Worm (Caenorhabditis elegans) whole organism, L1 larva: Measurements from ENCODE around the gene hlh-19.
A peak's percentile ranks its signal among the peaks of the same experiment; 100 is the strongest.

ENCODE experiments used
- C04F5.9 ChIP-seq: sonication (generic microtip); optimal IDR thresholded peaks from 2 replicates; lab custom pipeline; 2016; ENCODE audit warnings: missing genetic modification characterization, missing compliant biosample characterization
- F16B12.6 ChIP-seq: fragments of 150-350 bp; optimal IDR thresholded peaks from 2 replicates; lab custom pipeline; 2014; ENCODE audit warnings: missing biosample characterization, missing genetic modification characterization
- aly-2 ChIP-seq: fragments of 150-350 bp; optimal IDR thresholded peaks from 2 replicates; lab custom pipeline; 2014; ENCODE audit warnings: missing biosample characterization, missing genetic modification characterization
- ama-1 ChIP-seq: fragments of 150-350 bp; optimal IDR thresholded peaks from 2 replicates; lab custom pipeline; 2014
- blmp-1 ChIP-seq: fragments of 150-350 bp; optimal IDR thresholded peaks from 2 replicates; lab custom pipeline; 2014; ENCODE audit warnings: missing biosample characterization, missing genetic modification characterization
- ceh-8 ChIP-seq: fragments of 200-800 bp; sonication (Bioruptor generic); optimal IDR thresholded peaks from 2 replicates; lab custom pipeline; 2018; ENCODE audit warnings: mild to moderate bottlenecking, missing genetic modification characterization, moderate library complexity, missing compliant biosample characterization
- dpl-1 ChIP-seq, 3 experiments: fragments of 150-350 bp in 2 of 3; sonication (generic microtip) in 1 of 3; optimal IDR thresholded peaks; 2 replicates each; lab custom pipeline; 2014 to 2017; ENCODE audit warnings: missing biosample characterization in 3 of 3, missing genetic modification characterization in 3 of 3, missing genetic modification reagents in 3 of 3
- egl-13 ChIP-seq: sonication (generic microtip); optimal IDR thresholded peaks from 2 replicates; lab custom pipeline; 2016; ENCODE audit warnings: missing genotype, missing genetic modification reagents, missing genetic modification characterization, missing compliant biosample characterization
- egl-27 ChIP-seq, 2 experiments: fragments of 150-350 bp in 1 of 2; sonication (generic microtip); optimal IDR thresholded peaks; 3 replicates each; lab custom pipeline; 2017 to 2018; ENCODE audit warnings: missing biosample characterization in 2 of 2, missing genetic modification characterization in 2 of 2, missing genetic modification reagents in 2 of 2
- elt-2 ChIP-seq: sonication (generic microtip); optimal IDR thresholded peaks from 2 replicates; lab custom pipeline; 2016; ENCODE audit warnings: missing genetic modification characterization, mild to moderate bottlenecking, inconsistent platforms, missing compliant biosample characterization, missing genetic modification reagents
- elt-3 ChIP-seq, 6 experiments: fragments of 150-350 bp in 1 of 6; sonication (generic microtip); optimal IDR thresholded peaks; 2 replicates each; lab custom pipeline; 2017 to 2018; ENCODE audit warnings: missing biosample characterization in 6 of 6, missing genetic modification characterization in 6 of 6, inconsistent platforms in 1 of 6
- grh-1 ChIP-seq: fragments of 200-800 bp; sonication (Bioruptor generic); IDR thresholded peaks from 2 replicates; pipeline ENCODE4 v1.3.6; 2022; ENCODE audit warnings: missing genetic modification reagents, missing genetic modification characterization, missing compliant biosample characterization
- hlh-17 ChIP-seq: fragments of 200-800 bp; sonication (Bioruptor generic); optimal IDR thresholded peaks from 2 replicates; lab custom pipeline; 2018; ENCODE audit warnings: missing genetic modification characterization, mild to moderate bottlenecking, missing compliant biosample characterization, moderate library complexity, borderline replicate concordance
- hpl-2 ChIP-seq: fragments of 150-350 bp; optimal IDR thresholded peaks from 2 replicates; lab custom pipeline; 2014; ENCODE audit warnings: missing biosample characterization, missing genetic modification reagents, missing genetic modification characterization
- irx-1 ChIP-seq: sonication (generic microtip); optimal IDR thresholded peaks from 2 replicates; lab custom pipeline; 2016; ENCODE audit warnings: missing genetic modification characterization, missing compliant biosample characterization
- isw-1 ChIP-seq: fragments of 200-800 bp; sonication (Bioruptor generic); IDR thresholded peaks from 2 replicates; pipeline ENCODE4 v1.3.6; 2022; ENCODE audit warnings: missing genetic modification characterization, missing compliant biosample characterization
- lin-14 ChIP-seq: fragments of 200-800 bp; sonication (Bioruptor generic); optimal IDR thresholded peaks from 2 replicates; lab custom pipeline; 2018; ENCODE audit warnings: mild to moderate bottlenecking, missing genetic modification characterization, moderate library complexity, missing compliant biosample characterization
- lin-15B ChIP-seq: fragments of 150-350 bp; sonication (generic microtip); optimal IDR thresholded peaks from 3 replicates; lab custom pipeline; 2014; ENCODE audit warnings: missing biosample characterization, missing genetic modification characterization
- lin-35 ChIP-seq, 2 experiments: fragments of 150-350 bp; optimal IDR thresholded peaks; 2 replicates each; lab custom pipeline; 2014; ENCODE audit warnings: missing biosample characterization in 2 of 2, missing genetic modification characterization in 2 of 2, missing genetic modification reagents in 2 of 2
- lin-39 ChIP-seq: fragments of 150-350 bp; optimal IDR thresholded peaks from 2 replicates; lab custom pipeline; 2014; ENCODE audit warnings: missing biosample characterization, missing genetic modification reagents, missing genetic modification characterization
- lsy-2 ChIP-seq, 2 experiments: fragments of 150-350 bp; optimal IDR thresholded peaks; 2 replicates each; lab custom pipeline; 2014; ENCODE audit warnings: missing biosample characterization in 2 of 2, missing genetic modification characterization in 2 of 2
- mab-9 ChIP-seq: fragments of 200-800 bp; sonication (Bioruptor generic); IDR thresholded peaks from 2 replicates; pipeline ENCODE4 v1.3.6; 2022; ENCODE audit warnings: missing genetic modification reagents, missing genetic modification characterization, missing compliant biosample characterization
- mdl-1 ChIP-seq, 2 experiments: fragments of 150-350 bp; optimal IDR thresholded peaks; 2 replicates each; lab custom pipeline; 2014 to 2017; ENCODE audit warnings: missing biosample characterization in 2 of 2, missing genetic modification characterization in 2 of 2, inconsistent platforms in 1 of 2
- nhr-12 ChIP-seq: sonication (generic microtip); optimal IDR thresholded peaks from 2 replicates; lab custom pipeline; 2017; ENCODE audit warnings: missing biosample characterization, missing genetic modification characterization
- nhr-20 ChIP-seq: sonication (generic microtip); optimal IDR thresholded peaks from 2 replicates; lab custom pipeline; 2016; ENCODE audit warnings: mild to moderate bottlenecking, missing genetic modification characterization, missing compliant biosample characterization
- nhr-28 ChIP-seq: fragments of 150-350 bp; optimal IDR thresholded peaks from 2 replicates; lab custom pipeline; 2014; ENCODE audit warnings: missing biosample characterization, missing genetic modification characterization
- nhr-71 ChIP-seq: sonication (generic microtip); optimal IDR thresholded peaks from 2 replicates; lab custom pipeline; 2016; ENCODE audit warnings: mild to moderate bottlenecking, missing genetic modification characterization, moderate library complexity, missing compliant biosample characterization
- nhr-77 ChIP-seq: fragments of 150-350 bp; optimal IDR thresholded peaks from 2 replicates; lab custom pipeline; 2014; ENCODE audit warnings: missing biosample characterization, missing genetic modification characterization
- nhr-85 ChIP-seq: sonication (generic microtip); peaks from one replicate; lab custom pipeline; 2016; ENCODE audit warnings: missing genetic modification characterization, inconsistent platforms, missing compliant biosample characterization
- pax-3 ChIP-seq: fragments of 200-800 bp; sonication (Bioruptor generic); optimal IDR thresholded peaks from 2 replicates; lab custom pipeline; 2018; ENCODE audit warnings: mild to moderate bottlenecking, missing genetic modification characterization, moderate library complexity, missing compliant biosample characterization
- snu-23 ChIP-seq: sonication (generic microtip); optimal IDR thresholded peaks from 2 replicates; lab custom pipeline; 2016; ENCODE audit warnings: missing genetic modification characterization, missing compliant biosample characterization
- sox-4 ChIP-seq: sonication (generic microtip); optimal IDR thresholded peaks from 2 replicates; lab custom pipeline; 2016; ENCODE audit warnings: missing genetic modification characterization, missing compliant biosample characterization
- sup-37 ChIP-seq: fragments of 200-800 bp; sonication (Bioruptor generic); optimal IDR thresholded peaks from 2 replicates; lab custom pipeline; 2018; ENCODE audit warnings: mild to moderate bottlenecking, missing genetic modification characterization, missing compliant biosample characterization
- tbx-2 ChIP-seq: sonication (generic microtip); optimal IDR thresholded peaks from 2 replicates; lab custom pipeline; 2016; ENCODE audit warnings: missing genetic modification characterization, missing compliant biosample characterization
- tlp-1 ChIP-seq: fragments of 150-350 bp; optimal IDR thresholded peaks from 2 replicates; lab custom pipeline; 2014; ENCODE audit warnings: missing biosample characterization, missing genetic modification characterization
- unc-130 ChIP-seq: fragments of 150-350 bp; optimal IDR thresholded peaks from 2 replicates; lab custom pipeline; 2017; ENCODE audit warnings: missing biosample characterization, missing genetic modification characterization, inconsistent platforms
- unc-30 ChIP-seq: sonication (generic microtip); optimal IDR thresholded peaks from 2 replicates; lab custom pipeline; 2017; ENCODE audit warnings: missing biosample characterization, missing genetic modification characterization
- unc-62 ChIP-seq: fragments of 150-350 bp; optimal IDR thresholded peaks from 2 replicates; lab custom pipeline; 2014; ENCODE audit warnings: missing biosample characterization, missing genetic modification reagents, missing genetic modification characterization
- unc-98 ChIP-seq: fragments of 200-800 bp; sonication (Bioruptor generic); IDR thresholded peaks from 2 replicates; pipeline ENCODE4 v1.3.6; 2022; ENCODE audit warnings: missing genetic modification characterization, missing compliant biosample characterization
- xbp-1 ChIP-seq: sonication (generic microtip); optimal IDR thresholded peaks from 2 replicates; lab custom pipeline; 2016; ENCODE audit warnings: missing genetic modification characterization, missing compliant biosample characterization
- zag-1 ChIP-seq: fragments of 150-350 bp; optimal IDR thresholded peaks from 2 replicates; lab custom pipeline; 2014; ENCODE audit warnings: missing biosample characterization, missing genetic modification characterization

Gene hlh-19

ce11 chrX:535728-536127 lies 21.4 kb downstream of the hlh-19 start, which contains the start of gene F28C10.3 (continued):
- TF ChIP-seq hlh-17 (GFP tag; lab: Kevin White, UChicago) (no peak), egl-27 (tag; optimal IDR thresholded peaks at IDR 0.05; lab: Kevin White, UChicago) (peak; percentile 19 to 80), nhr-20 (tag; lab: Kevin White, UChicago) (peak; percentile 87), blmp-1 (peak; percentile 80), grh-1 (GFP tag; lab: Robert Waterston, UW) (peak; percentile 65), pax-3 (tag; lab: Kevin White, UChicago) (peak; percentile 21), mab-9 (GFP tag; lab: Robert Waterston, UW) (peak; percentile 58; the same call in 1 of the 2 replicates), unc-130 (tag; lab: Kevin White, UChicago) (peak; percentile 21), lsy-2 (tag; optimal IDR thresholded peaks at IDR 0.05; lab: Kevin White, UChicago) (peak; percentile 69 to 81), nhr-71 (tag; lab: Kevin White, UChicago) (peak; percentile 91)

DNA sequence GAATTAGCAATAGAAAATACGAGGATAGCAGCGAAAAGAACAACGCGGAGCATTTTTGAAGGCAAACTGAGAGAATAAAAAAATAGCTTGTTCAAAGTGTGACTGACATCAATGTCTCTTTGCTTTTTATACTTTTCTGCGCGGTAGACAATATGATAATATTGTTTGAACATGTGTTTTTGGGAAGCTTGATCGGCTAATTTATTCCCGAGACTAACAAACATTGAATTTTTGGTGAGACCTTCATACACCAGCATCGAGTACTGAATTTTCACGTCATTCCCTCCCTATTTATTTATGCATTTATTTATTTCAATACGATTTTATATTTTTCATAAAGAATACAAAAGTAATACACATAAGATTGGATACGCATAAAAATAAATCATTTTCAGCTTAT lies 26.2 kb downstream of the hlh-19 start, which contains the start of gene B0310.6:
B0310.6 (minus strand) TSS at position 101 of the 400 bp plus-strand sequence.
- no peak for TF ChIP-seq aly-2 (tag; lab: Kevin White, UChicago)
- TF ChIP-seq ama-1 (lab: Kevin White, UChicago): no peak
- TF ChIP-seq nhr-28 (tag; lab: Kevin White, UChicago): no peak
- TF ChIP-seq unc-62 (GFP tag; lab: Kevin White, UChicago): no peak
- TF ChIP-seq, all 84 proteins: peak for 0

ce11 chrX:530011-530410 lies 27.1 kb downstream of the hlh-19 start, which contains the start of gene ugt-46:
Gene ugt-46 (minus strand): TSS chrX:530289.
- TF ChIP-seq elt-2 (peak; percentile 86), lin-15B (tag; lab: Kevin White, UChicago) (no peak), sup-37 (GFP tag; lab: Kevin White, UChicago) (no peak), tlp-1 (tag; lab: Kevin White, UChicago) (no peak), nhr-85 (tag; lab: Kevin White, UChicago) (peak; percentile 40), hpl-2 (no peak), nhr-77 (tag; lab: Kevin White, UChicago) (no peak), lin-14 (GFP tag; lab: Kevin White, UChicago) (peak; percentile 40), lin-35 (GFP tag; optimal IDR thresholded peaks at IDR 0.05; lab: Kevin White, UChicago) (peak in 1 of 2 experiments; percentile 49), egl-13 (no peak), dpl-1 (GFP tag; optimal IDR thresholded peaks at IDR 0.05; lab: Kevin White, UChicago) (no peak), C04F5.9 (tag; lab: Kevin White, UChicago) (no peak), lin-39 (tag; lab: Kevin White, UChicago) (no peak), nhr-20 (tag; lab: Kevin White, UChicago) (peak; percentile 0), elt-3 (tag; optimal IDR thresholded peaks at IDR 0.05; lab: Kevin White, UChicago) (peak in 1 of 6 experiments; percentile 38)

- TF ChIP-seq unc-30 (no peak), nhr-12 (no peak), xbp-1 (tag; lab: Kevin White, UChicago) (no peak), isw-1 (GFP tag; lab: Robert Waterston, UW) (no peak), nhr-28 (tag; lab: Kevin White, UChicago) (no peak), lin-14 (GFP tag; lab: Kevin White, UChicago) (no peak), egl-13 (no peak), tbx-2 (tag; lab: Kevin White, UChicago) (no peak), unc-62 (GFP tag; lab: Kevin White, UChicago) (no peak), unc-98 (no peak), lin-39 (tag; lab: Kevin White, UChicago) (no peak), irx-1 (tag; lab: Kevin White, UChicago) (no peak), snu-23 (no peak), F16B12.6 (tag; lab: Kevin White, UChicago) (no peak), mdl-1 (tag; optimal IDR thresholded peaks at IDR 0.05; lab: Kevin White, UChicago) (no peak), zag-1 (tag; lab: Kevin White, UChicago) (no peak), ceh-8 (no peak), sox-4 (tag; lab: Kevin White, UChicago) (no peak), blmp-1 (no peak)
These were observed 27.7 kb downstream of the hlh-19 start for ce11 chrX:529386-529785.
